Fruit fly (Drosophila melanogaster): ENCODE measurements around the gene CG45075.

Gene CG45075

DNA sequence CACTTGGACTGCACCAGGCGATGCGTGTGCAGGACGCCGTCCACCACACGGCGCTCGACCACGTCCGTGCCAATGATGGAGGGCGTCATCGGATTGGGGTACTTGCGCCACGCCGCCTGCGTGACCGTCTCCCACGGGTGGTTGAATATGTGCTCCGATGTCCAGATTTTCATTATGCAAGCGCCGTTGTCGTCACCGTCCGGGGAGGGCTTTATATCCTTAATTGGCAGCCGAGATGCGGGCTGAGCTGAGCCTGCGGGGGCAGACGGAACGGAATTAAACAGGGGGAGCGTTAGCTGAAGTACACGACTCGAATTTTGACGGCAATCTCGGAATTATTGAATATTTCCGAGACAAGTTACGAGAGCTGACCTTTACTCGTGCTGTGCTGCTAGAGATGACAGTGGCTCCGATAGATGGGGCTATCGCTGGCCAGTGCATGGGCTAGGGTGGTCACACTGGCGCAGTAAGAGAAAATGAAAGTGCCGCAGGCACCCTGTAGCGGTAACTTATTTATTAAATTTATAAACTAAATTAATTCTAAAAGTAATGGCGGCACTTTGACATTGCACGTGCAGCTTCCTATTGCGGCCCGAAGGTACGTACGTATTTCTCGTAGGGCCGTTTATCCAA lies 43.6 kb upstream of the CG45075 start, which contains the start of gene IPIP:
Gene IPIP, plus strand, starts transcription at position 475 of the 633 bp plus-strand sequence.
- TF ChIP-seq Fer1 (GFP tag; optimal IDR thresholded peaks at IDR 0.05) (peak; percentile 4), Ets65A (GFP tag) (peak; percentile 95), hb (GFP tag; IDR thresholded peaks at IDR 0.05; ENCODE audit: partially characterized antibody) (peak; percentile 83), sr (GFP tag; IDR thresholded peaks at IDR 0.05) (0 out of 3 replicates have a peak, but pooled peaks have one; percentile 3), CG15514 (GFP tag; optimal IDR thresholded peaks at IDR 0.05) (peak; percentile 64), pan (optimal IDR thresholded peaks at IDR 0.05) (no peak), pan (GFP tag; optimal IDR thresholded peaks at IDR 0.05 in 1 of 2, IDR thresholded peaks at IDR 0.05 in 1 of 2) (peak in 1 of 2 experiments; percentile 43), CG2199 (GFP tag; IDR thresholded peaks at IDR 0.05) (peak; percentile 56; the same call in 1 of the 3 replicates), otp (GFP tag; IDR thresholded peaks at IDR 0.05) (peak; percentile 34; the same call in 1 of the 3 replicates), CG14965 (GFP tag; optimal IDR thresholded peaks at IDR 0.05; ENCODE audit: borderline replicate concordance) (no peak), MESR4 (GFP tag; optimal IDR thresholded peaks at IDR 0.05) (peak; percentile 91), CG12155 (GFP tag; optimal IDR thresholded peaks at IDR 0.05) (peak; percentile 53), sna (GFP tag; IDR thresholded peaks at IDR 0.05; ENCODE audit: partially characterized antibody) (0 out of 2 replicates have a peak, but pooled peaks have one; percentile 21), grau (tag; optimal IDR thresholded peaks at IDR 0.05) (peak; percentile 2), tx (GFP tag; optimal IDR thresholded peaks at IDR 0.05) (no peak), CG10321 (GFP tag; IDR thresholded peaks at IDR 0.05) (no peak), her (GFP tag; optimal IDR thresholded peaks at IDR 0.05) (peak; percentile 2), CG13624 (GFP tag; optimal IDR thresholded peaks at IDR 0.05) (peak; percentile 28), CG10366 (GFP tag; IDR thresholded peaks at IDR 0.05) (no peak), CG32772 (GFP tag; IDR thresholded peaks at IDR 0.05) (peak; percentile 23; the same call in 1 of the 2 replicates), Opbp (GFP tag; IDR thresholded peaks at IDR 0.05; ENCODE audit: partially characterized antibody) (peak; percentile 88), Hmr (GFP tag; optimal IDR thresholded peaks at IDR 0.05) (peak; percentile 31), shn (GFP tag; optimal IDR thresholded peaks at IDR 0.05) (no peak), luna (GFP tag; optimal IDR thresholded peaks at IDR 0.05) (no peak), HLH54F (GFP tag; optimal IDR thresholded peaks at IDR 0.05) (peak; percentile 34), CG6254 (GFP tag; optimal IDR thresholded peaks at IDR 0.05) (peak; percentile 100), ci (GFP tag; IDR thresholded peaks at IDR 0.05) (peak; percentile 79), chif (GFP tag; optimal IDR thresholded peaks at IDR 0.05) (peak in 1 of 2 experiments; percentile 24), MBD-R2 (GFP tag; IDR thresholded peaks at IDR 0.05) (peak; percentile 93), CG7987 (GFP tag; optimal IDR thresholded peaks at IDR 0.05) (peak; percentile 54), CG10959 (GFP tag; IDR thresholded peaks at IDR 0.05) (no peak; the same call in 1 of the 2 replicates), NfI (GFP tag; optimal IDR thresholded peaks at IDR 0.05) (peak; percentile 51), E2f2 (GFP tag; IDR thresholded peaks at IDR 0.05) (peak; percentile 39; the same call in 1 of the 2 replicates), E2f1 (GFP tag; IDR thresholded peaks at IDR 0.05) (0 out of 2 replicates have a peak, but pooled peaks have one; percentile 7), CG11456 (GFP tag; IDR thresholded peaks at IDR 0.05) (peak; percentile 75), CG11504 (tag; optimal IDR thresholded peaks at IDR 0.05) (no peak), Gug (GFP tag; IDR thresholded peaks at IDR 0.05) (peak; percentile 63; the same call in 1 of the 4 replicates), fd102C (GFP tag; optimal IDR thresholded peaks at IDR 0.05) (no peak), Ptx1 (GFP tag; IDR thresholded peaks at IDR 0.05) (peak; percentile 47), MTF-1 (GFP tag; optimal IDR thresholded peaks at IDR 0.05; ENCODE audit: borderline replicate concordance) (peak; percentile 29), lab (GFP tag; optimal IDR thresholded peaks at IDR 0.05) (peak; percentile 60), CG16813 (GFP tag; IDR thresholded peaks at IDR 0.05; ENCODE audit: partially characterized antibody) (peak; percentile 87), chinmo (GFP tag; IDR thresholded peaks at IDR 0.05; ENCODE audit: partially characterized antibody) (peak; percentile 80; the same call in 1 of the 4 replicates), fu2 (GFP tag; optimal IDR thresholded peaks at IDR 0.05) (no peak), CG8924 (tag; optimal IDR thresholded peaks at IDR 0.05) (peak; percentile 17), Chrac-16 (GFP tag; optimal IDR thresholded peaks at IDR 0.05) (no peak), crp (GFP tag; optimal IDR thresholded peaks at IDR 0.05) (peak in 1 of 2 experiments; percentile 73), CG18599 (GFP tag; optimal IDR thresholded peaks at IDR 0.05) (peak; percentile 15)

Data from whole organism, embryonic.